Fruit fly (Drosophila melanogaster): ENCODE measurements around the gene Cpr76Ba.

dm6 chr3L:19499334-19499733, 18.8 kb downstream of the Cpr76Ba start:
- TF ChIP-seq psq (optimal IDR thresholded peaks at IDR 0.05), result no peak
- no peak for TF ChIP-seq EcR (GFP tag; optimal IDR thresholded peaks at IDR 0.05)

Measured in whole organism.